Worm (Caenorhabditis elegans) whole organism, midembryonic: Measurements from ENCODE around the gene srz-64.

Experiments used
- T22C8.4 ChIP-seq: fragments of 200-800 bp; sonication (Bioruptor generic); IDR thresholded peaks from 2 replicates; pipeline ENCODE4 v1.3.6; 2022; ENCODE audit warnings: missing genetic modification characterization, missing compliant biosample characterization
- flt-1 ChIP-seq: fragments of 200-800 bp; sonication (Bioruptor generic); IDR thresholded peaks from 2 replicates; pipeline ENCODE4 v1.3.6; 2022; ENCODE audit warnings: missing genetic modification characterization, missing compliant biosample characterization
- med-1 ChIP-seq: sonication (generic microtip); optimal IDR thresholded peaks from 2 replicates; lab custom pipeline; 2017; ENCODE audit warnings: missing genetic modification characterization, mild to moderate bottlenecking, missing compliant biosample characterization, antibody characterized with exemption, missing genetic modification reagents; ENCODE audit not compliant: insufficient read depth
- tab-1 ChIP-seq: fragments of 200-800 bp; sonication (Bioruptor generic); IDR thresholded peaks from 2 replicates; pipeline ENCODE4 v1.3.6; 2022; ENCODE audit warnings: missing genetic modification characterization, missing compliant biosample characterization
- ztf-29 ChIP-seq: fragments of 200-800 bp; sonication (Bioruptor generic); IDR thresholded peaks from 2 replicates; pipeline ENCODE4 v1.3.6; 2022; ENCODE audit warnings: missing genetic modification reagents, missing genetic modification characterization, missing compliant biosample characterization

DNA sequence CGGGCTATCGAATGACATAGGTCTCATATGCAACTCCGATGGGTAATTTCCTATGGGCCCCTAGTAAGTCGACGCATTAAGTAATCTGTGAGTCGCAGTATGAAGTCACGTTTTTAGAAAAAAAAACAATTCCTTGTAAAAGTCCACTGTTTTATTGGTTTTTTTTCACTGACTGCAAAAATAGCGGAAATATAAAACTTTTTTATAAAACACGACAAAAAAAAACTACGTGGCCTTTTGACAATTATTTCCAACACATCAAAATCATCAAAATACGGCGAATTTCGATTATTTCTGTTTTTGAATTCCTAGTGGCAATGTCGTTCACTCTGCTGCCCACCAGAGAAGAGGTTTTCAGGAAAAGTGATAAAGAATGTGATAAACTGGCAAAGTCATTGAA, 34.4 kb downstream of the srz-64 start, which contains the start of gene clpr-2:
- no peak for TF ChIP-seq ztf-29 (GFP tag; lab: Robert Waterston, UW)
- TF ChIP-seq tab-1 (GFP tag; lab: Robert Waterston, UW): no peak
- TF ChIP-seq T22C8.4 (GFP tag; lab: Robert Waterston, UW): no peak
- TF ChIP-seq med-1 (GFP tag; lab: Kevin White, UChicago): no peak
- no peak for TF ChIP-seq flt-1 (GFP tag; lab: Robert Waterston, UW)
